Fruit fly (Drosophila melanogaster) whole organism, embryonic: ENCODE data around the gene mRRF1.
A peak's percentile ranks its signal among the peaks of the same experiment; 100 is the strongest.

Experiments
- BtbVII ChIP-seq: fragments of 200-800 bp; sonication (Bioruptor generic); optimal IDR thresholded peaks from 3 replicates; lab custom pipeline; 2017; ENCODE audit warnings: missing biosample characterization, mild to moderate bottlenecking, missing genetic modification characterization
- CG10366 ChIP-seq: fragments of 200-800 bp; sonication (Bioruptor generic); IDR thresholded peaks from 2 replicates; pipeline ENCODE4 v1.3.6; 2022; ENCODE audit warnings: missing biosample characterization, missing genetic modification characterization
- CG11695 ChIP-seq: fragments of 200-800 bp; sonication (Bioruptor generic); IDR thresholded peaks from 3 replicates; pipeline ENCODE4 v1.3.6; 2022; ENCODE audit warnings: missing biosample characterization, missing genetic modification characterization
- CG12071 ChIP-seq: fragments of 200-800 bp; sonication (Bioruptor generic); optimal IDR thresholded peaks from 3 replicates; lab custom pipeline; 2018; ENCODE audit warnings: missing biosample characterization, mild to moderate bottlenecking, missing genetic modification characterization
- CG15601 ChIP-seq: fragments of 200-800 bp; sonication (Bioruptor generic); optimal IDR thresholded peaks from 3 replicates; lab custom pipeline; 2019; ENCODE audit warnings: missing biosample characterization, mild to moderate bottlenecking, missing genetic modification characterization, moderate library complexity
- CG1603 ChIP-seq: fragments of 200-800 bp; sonication (Bioruptor generic); optimal IDR thresholded peaks from 2 replicates; lab custom pipeline; 2019; ENCODE audit warnings: missing biosample characterization, mild to moderate bottlenecking, missing genetic modification characterization, moderate library complexity
- CG17568 ChIP-seq: fragments of 200-800 bp; sonication (Bioruptor generic); optimal IDR thresholded peaks from 2 replicates; lab custom pipeline; 2018; ENCODE audit warnings: missing biosample characterization, mild to moderate bottlenecking, missing genetic modification characterization, moderate library complexity
- CG18619 ChIP-seq: fragments of 200-800 bp; sonication (Bioruptor generic); optimal IDR thresholded peaks from 3 replicates; lab custom pipeline; 2017; ENCODE audit warnings: missing biosample characterization, mild to moderate bottlenecking, missing genetic modification characterization
- CG2116 ChIP-seq: fragments of 200-800 bp; sonication (Bioruptor generic); optimal IDR thresholded peaks from 3 replicates; lab custom pipeline; 2018; ENCODE audit warnings: missing biosample characterization, mild to moderate bottlenecking, missing genetic modification characterization
- CG2678 ChIP-seq: fragments of 200-800 bp; sonication (Bioruptor generic); optimal IDR thresholded peaks from 3 replicates; lab custom pipeline; 2019; ENCODE audit warnings: missing biosample characterization, mild to moderate bottlenecking, missing genetic modification characterization, moderate library complexity
- CG30431 ChIP-seq: fragments of 200-800 bp; sonication (Bioruptor generic); optimal IDR thresholded peaks from 2 replicates; lab custom pipeline; 2017; ENCODE audit warnings: missing biosample characterization, missing genetic modification characterization
- CG4360 ChIP-seq: fragments of 200-800 bp; sonication (Bioruptor generic); IDR thresholded peaks from 2 replicates; pipeline ENCODE4 v1.3.6; 2022; ENCODE audit warnings: missing biosample characterization, missing genetic modification characterization
- CG8924 ChIP-seq: fragments of 200-800 bp; optimal IDR thresholded peaks from 3 replicates; lab custom pipeline; 2019; ENCODE audit warnings: missing biosample characterization, mild to moderate bottlenecking, missing genetic modification characterization, moderate library complexity
- CG9437 ChIP-seq: fragments of 200-800 bp; sonication (Bioruptor generic); optimal IDR thresholded peaks from 2 replicates; lab custom pipeline; 2018; ENCODE audit warnings: missing biosample characterization, mild to moderate bottlenecking, missing genetic modification characterization
- Dp ChIP-seq: fragments of 200-800 bp; sonication (Bioruptor generic); optimal IDR thresholded peaks from 2 replicates; lab custom pipeline; 2018; ENCODE audit warnings: missing biosample characterization, mild to moderate bottlenecking, missing genetic modification characterization, moderate library complexity
- ERR ChIP-seq: fragments of 200-800 bp; sonication (Bioruptor generic); optimal IDR thresholded peaks from 2 replicates; lab custom pipeline; 2016; ENCODE audit warnings: missing biosample characterization, missing genetic modification characterization
- Gsc ChIP-seq: fragments of 200-800 bp; sonication (Bioruptor generic); IDR thresholded peaks from 2 replicates; pipeline ENCODE4 v1.3.6; 2022; ENCODE audit warnings: missing biosample characterization, missing genetic modification characterization
- MBD-R2 ChIP-seq: fragments of 200-800 bp; sonication (Bioruptor generic); IDR thresholded peaks from 2 replicates; pipeline ENCODE4 v1.3.6; 2022; ENCODE audit warnings: missing biosample characterization, missing genetic modification characterization
- NFAT ChIP-seq: fragments of 200-800 bp; sonication (Bioruptor generic); IDR thresholded peaks from 2 replicates; pipeline ENCODE4 v1.3.6; 2022; ENCODE audit warnings: missing biosample characterization, missing genetic modification characterization
- Oaz ChIP-seq: fragments of 200-800 bp; sonication (Bioruptor generic); IDR thresholded peaks from 2 replicates; pipeline ENCODE4 v1.3.6; 2022; ENCODE audit warnings: missing biosample characterization, missing genetic modification characterization
- Oli ChIP-seq: fragments of 200-800 bp; sonication (Bioruptor generic); optimal IDR thresholded peaks from 2 replicates; lab custom pipeline; 2018; ENCODE audit warnings: missing biosample characterization, mild to moderate bottlenecking, missing genetic modification characterization, moderate library complexity
- PHDP ChIP-seq: fragments of 200-800 bp; sonication (Bioruptor generic); optimal IDR thresholded peaks from 3 replicates; lab custom pipeline; 2018; ENCODE audit warnings: missing biosample characterization, mild to moderate bottlenecking, missing genetic modification characterization, moderate library complexity
- Pdp1 ChIP-seq, 2 experiments: fragments of 200-800 bp; sonication (Bioruptor generic); optimal IDR thresholded peaks; 3 replicates each; lab custom pipeline; 2016; ENCODE audit warnings: missing biosample characterization in 2 of 2, missing genetic modification characterization in 2 of 2, mild to moderate bottlenecking in 1 of 2, moderate library complexity in 1 of 2
- Side ChIP-seq: fragments of 200-800 bp; sonication (Bioruptor generic); optimal IDR thresholded peaks from 2 replicates; lab custom pipeline; 2016; ENCODE audit warnings: missing biosample characterization, missing genetic modification characterization
- Sin3A ChIP-seq: fragments of >200 bp; optimal IDR thresholded peaks from 2 replicates; lab custom pipeline; 2018
- amos ChIP-seq: fragments of 200-800 bp; sonication (Bioruptor generic); IDR thresholded peaks from 2 replicates; pipeline ENCODE4 v1.3.6; 2022; ENCODE audit warnings: missing biosample characterization, missing genetic modification characterization; ENCODE audit not compliant: partially characterized antibody
- ash1 ChIP-seq: fragments of 200-800 bp; sonication (Bioruptor generic); optimal IDR thresholded peaks from 2 replicates; lab custom pipeline; 2018; ENCODE audit warnings: missing biosample characterization, mild to moderate bottlenecking, missing genetic modification characterization
- az2 ChIP-seq: fragments of 200-800 bp; sonication (Bioruptor generic); optimal IDR thresholded peaks from 3 replicates; lab custom pipeline; 2016; ENCODE audit warnings: missing biosample characterization, missing genetic modification characterization
- crp ChIP-seq, 2 experiments: fragments of 200-800 bp; sonication (Bioruptor generic); optimal IDR thresholded peaks; 2 replicates in 1 of 2; 3 replicates in 1 of 2; lab custom pipeline; 2017; ENCODE audit warnings: missing biosample characterization in 2 of 2, missing genetic modification characterization in 2 of 2, mild to moderate bottlenecking in 1 of 2, moderate library complexity in 1 of 2
- exex ChIP-seq: fragments of 200-800 bp; sonication (Bioruptor generic); optimal IDR thresholded peaks from 4 replicates; lab custom pipeline; 2018; ENCODE audit warnings: missing biosample characterization, mild to moderate bottlenecking, missing genetic modification characterization, moderate library complexity
- ftz-f1 ChIP-seq: fragments of 200-800 bp; sonication (Bioruptor generic); optimal IDR thresholded peaks from 2 replicates; lab custom pipeline; 2016; ENCODE audit warnings: missing biosample characterization, missing genetic modification characterization
- fu2 ChIP-seq: fragments of 200-800 bp; sonication (Bioruptor generic); optimal IDR thresholded peaks from 2 replicates; lab custom pipeline; 2016; ENCODE audit warnings: missing biosample characterization, missing genetic modification characterization
- gsb-n ChIP-seq: fragments of 200-800 bp; sonication (Bioruptor generic); optimal IDR thresholded peaks from 3 replicates; lab custom pipeline; 2018; ENCODE audit warnings: missing biosample characterization, mild to moderate bottlenecking, missing genetic modification characterization
- kni ChIP-seq: fragments of 200-800 bp; sonication (Bioruptor generic); optimal IDR thresholded peaks from 3 replicates; lab custom pipeline; 2017; ENCODE audit warnings: mild to moderate bottlenecking, missing biosample characterization, missing genetic modification reagents, missing genetic modification characterization
- lab ChIP-seq: fragments of 200-800 bp; sonication (Bioruptor generic); optimal IDR thresholded peaks from 3 replicates; lab custom pipeline; 2017; ENCODE audit warnings: missing biosample characterization, missing genetic modification characterization, mild to moderate bottlenecking, moderate library complexity, missing genetic modification reagents
- mirr ChIP-seq: fragments of 200-800 bp; sonication (Bioruptor generic); optimal IDR thresholded peaks from 3 replicates; lab custom pipeline; 2018; ENCODE audit warnings: missing biosample characterization, mild to moderate bottlenecking, missing genetic modification characterization
- nau ChIP-seq: fragments of 200-800 bp; sonication (Bioruptor generic); optimal IDR thresholded peaks from 3 replicates; lab custom pipeline; 2017; ENCODE audit warnings: missing biosample characterization, mild to moderate bottlenecking, missing genetic modification characterization, missing genetic modification reagents
- nerfin-2 ChIP-seq: fragments of 200-800 bp; sonication (Bioruptor generic); IDR thresholded peaks from 2 replicates; pipeline ENCODE4 v1.3.6; 2022; ENCODE audit warnings: missing biosample characterization, missing genetic modification characterization; ENCODE audit not compliant: partially characterized antibody
- odd ChIP-seq: fragments of 200-800 bp; sonication (Bioruptor generic); optimal IDR thresholded peaks from 2 replicates; lab custom pipeline; 2017; ENCODE audit warnings: missing biosample characterization, mild to moderate bottlenecking, missing genetic modification characterization
- p53 ChIP-seq: fragments of 200-800 bp; sonication (Bioruptor generic); optimal IDR thresholded peaks from 2 replicates; lab custom pipeline; 2016; ENCODE audit warnings: missing biosample characterization, missing genetic modification characterization
- shn ChIP-seq: fragments of 200-800 bp; sonication (Bioruptor generic); optimal IDR thresholded peaks from 3 replicates; lab custom pipeline; 2016; ENCODE audit warnings: missing biosample characterization, missing genetic modification characterization
- sima ChIP-seq: fragments of 200-800 bp; sonication (Bioruptor generic); optimal IDR thresholded peaks from 2 replicates; lab custom pipeline; 2016; ENCODE audit warnings: missing biosample characterization, missing genetic modification characterization
- slbo ChIP-seq: fragments of 200-800 bp; sonication (Bioruptor generic); IDR thresholded peaks from 2 replicates; pipeline ENCODE4 v1.3.6; 2022; ENCODE audit warnings: missing biosample characterization, missing genetic modification characterization
- sna ChIP-seq: fragments of 200-800 bp; sonication (Bioruptor generic); IDR thresholded peaks from 2 replicates; pipeline ENCODE4 v1.3.6; 2022; ENCODE audit warnings: missing biosample characterization, missing genetic modification characterization; ENCODE audit not compliant: partially characterized antibody
- sqz ChIP-seq: fragments of 200-800 bp; sonication (Bioruptor generic); optimal IDR thresholded peaks from 3 replicates; lab custom pipeline; 2018; ENCODE audit warnings: missing biosample characterization, mild to moderate bottlenecking, missing genetic modification characterization
- tll ChIP-seq, 2 experiments: fragments of 200-800 bp in 1 of 2; fragments of >200 bp in 1 of 2; sonication (Bioruptor generic) in 1 of 2; optimal IDR thresholded peaks; 2 replicates each; lab custom pipeline; 2017 to 2019; ENCODE audit warnings: missing biosample characterization in 2 of 2, missing genetic modification characterization in 2 of 2, mild to moderate bottlenecking in 1 of 2, moderate library complexity in 1 of 2
- ttk ChIP-seq: fragments of 200-800 bp; sonication (Bioruptor generic); IDR thresholded peaks from 2 replicates; pipeline ENCODE4 v2.1.2; 2022; ENCODE audit warnings: missing biosample characterization, missing genetic modification characterization
- z ChIP-seq: fragments of 200-800 bp; sonication (Bioruptor generic); IDR thresholded peaks from 3 replicates; pipeline ENCODE4 v1.3.6; 2022; ENCODE audit warnings: missing biosample characterization, missing genetic modification characterization

mRRF1 gene

dm6 chr3L:9358713-9359040, 5.5 kb upstream of the mRRF1 start, which contains the start of the genes UGP and Svip (continued):
- TF ChIP-seq az2 (GFP tag; lab: Kevin White, UChicago) (no peak), Oli (tag; lab: Kevin White, UChicago) (no peak), CG15601 (tag; lab: Kevin White, UChicago) (peak; percentile 29), Oaz (GFP tag; lab: Robert Waterston, UW) (no peak), sna (GFP tag; lab: Robert Waterston, UW) (0 out of 2 replicates have a peak, but pooled peaks have one; percentile 20)
- TF ChIP-seq, all 482 proteins: peak for 63

DNA sequence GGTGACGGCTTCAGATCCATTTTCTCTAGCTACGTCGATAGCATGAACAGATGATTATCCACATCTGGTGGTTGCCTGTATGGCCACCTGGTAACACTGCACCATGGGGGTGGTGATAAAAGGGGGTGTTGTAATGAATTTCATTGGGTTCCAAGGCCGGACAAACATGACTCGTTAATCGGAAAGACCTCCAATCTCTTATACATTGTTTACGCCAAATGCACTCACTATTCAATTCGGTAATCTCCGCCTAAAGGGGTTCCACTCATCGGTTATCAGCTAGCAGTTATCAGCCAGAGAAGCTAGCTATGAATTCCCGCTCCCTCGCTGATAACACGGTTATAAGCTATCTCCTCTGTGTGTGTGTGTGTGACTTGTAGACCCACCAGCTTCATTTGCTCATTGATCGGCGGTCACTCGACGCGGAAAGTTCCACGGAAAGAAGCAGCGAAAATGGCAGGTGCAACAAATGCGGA, 3.9 kb upstream of the mRRF1 start, which contains the start of gene Pdxk:
Pdxk (plus strand) TSS at position 100 of the 476 bp plus-strand sequence.
- no peak for TF ChIP-seq CG8924
- peak; percentile 24 for TF ChIP-seq BtbVII (GFP tag; lab: Kevin White, UChicago)
- no peak for TF ChIP-seq Side
- peak; percentile 3 for TF ChIP-seq CG17568
- TF ChIP-seq amos, result 0 out of 2 replicates have a peak, but pooled peaks have one; percentile 24
- TF ChIP-seq CG12071 (GFP tag; lab: Kevin White, UChicago), result peak; percentile 22
- TF ChIP-seq nau (GFP tag; lab: Kevin White, UChicago), result peak; percentile 46
- peak; percentile 94 for TF ChIP-seq z (GFP tag; lab: Robert Waterston, UW)
- peak in 1 of 2 experiments; percentile 80 for TF ChIP-seq crp (GFP tag; optimal IDR thresholded peaks at IDR 0.05; lab: Kevin White, UChicago)
- peak; percentile 44 for TF ChIP-seq kni
- no peak for TF ChIP-seq sqz
- peak; percentile 96 for TF ChIP-seq mirr
- TF ChIP-seq odd (GFP tag; lab: Kevin White, UChicago), result peak; percentile 53
- TF ChIP-seq NFAT, result no peak; the same call in 1 of the 2 replicates
- peak; percentile 49 for TF ChIP-seq lab
- peak; percentile 67 for TF ChIP-seq exex
- peak; percentile 49 for TF ChIP-seq CG1603 (tag; lab: Kevin White, UChicago)
- TF ChIP-seq ERR (GFP tag; lab: Kevin White, UChicago), result peak; percentile 19
- peak; percentile 16 for TF ChIP-seq PHDP (tag; lab: Kevin White, UChicago)
- 0 out of 2 replicates have a peak, but pooled peaks have one; percentile 22 for TF ChIP-seq CG4360 (GFP tag; lab: Robert Waterston, UW)
- TF ChIP-seq CG2116 (GFP tag; lab: Kevin White, UChicago), result peak; percentile 35
- TF ChIP-seq ftz-f1 (GFP tag; lab: Kevin White, UChicago), result peak; percentile 97
- peak; percentile 18 for TF ChIP-seq CG2678 (tag; lab: Kevin White, UChicago)
- TF ChIP-seq ash1 (GFP tag; lab: Kevin White, UChicago), result no peak
- no peak for TF ChIP-seq Gsc (GFP tag; lab: Robert Waterston, UW)
- no peak for TF ChIP-seq shn (GFP tag; lab: Kevin White, UChicago)
- TF ChIP-seq fu2 (GFP tag; lab: Kevin White, UChicago), result no peak
- peak; percentile 39; the same call in 1 of the 2 replicates for TF ChIP-seq ttk (GFP tag; lab: Robert Waterston, UW)
- peak; percentile 47 for TF ChIP-seq CG9437 (GFP tag; lab: Kevin White, UChicago)
- TF ChIP-seq sima (GFP tag; lab: Kevin White, UChicago), result no peak
- peak; percentile 41 for TF ChIP-seq Dp (GFP tag; lab: Kevin White, UChicago)
- no peak for TF ChIP-seq CG10366 (GFP tag; lab: Robert Waterston, UW)
- no peak for TF ChIP-seq CG30431 (GFP tag; lab: Kevin White, UChicago)
- TF ChIP-seq nerfin-2, result no peak
- no peak for TF ChIP-seq gsb-n (tag; lab: Kevin White, UChicago)
- no peak for TF ChIP-seq Sin3A (lab: Kevin White, UChicago)
- TF ChIP-seq MBD-R2, result no peak; the same call in 1 of the 2 replicates
- TF ChIP-seq CG11695 (GFP tag; lab: Robert Waterston, UW), result no peak
- no peak for TF ChIP-seq CG18619 (GFP tag; lab: Kevin White, UChicago)
- TF ChIP-seq slbo (GFP tag; lab: Robert Waterston, UW), result peak; percentile 5; the same call in 1 of the 2 replicates
- TF ChIP-seq p53, result no peak
- no peak for TF ChIP-seq tll (GFP tag; optimal IDR thresholded peaks at IDR 0.05; lab: Kevin White, UChicago)
- TF ChIP-seq Pdp1 (GFP tag; optimal IDR thresholded peaks at IDR 0.05; lab: Kevin White, UChicago), result peak in 1 of 2 experiments; percentile 91
